Fruit fly (Drosophila melanogaster) whole organism, embryonic: ENCODE data around the gene t-Grip84.

ENCODE experiments used
- Abd-B ChIP-seq: fragments of 200-800 bp; sonication (Bioruptor generic); optimal IDR thresholded peaks from 2 replicates; lab custom pipeline; 2018; ENCODE audit warnings: missing biosample characterization, mild to moderate bottlenecking, missing genetic modification characterization, moderate library complexity
- Ada2b ChIP-seq: fragments of 200-800 bp; sonication (Bioruptor generic); IDR thresholded peaks from 2 replicates; pipeline ENCODE4 v1.3.6; 2022; ENCODE audit warnings: missing biosample characterization, missing genetic modification characterization
- Blimp-1 ChIP-seq: fragments of 200-800 bp; sonication (Bioruptor generic); optimal IDR thresholded peaks from 3 replicates; lab custom pipeline; 2018; ENCODE audit warnings: missing biosample characterization, missing genetic modification characterization, mild to moderate bottlenecking, moderate library complexity, missing genetic modification reagents
- CG11247 ChIP-seq: fragments of 200-800 bp; sonication (Bioruptor generic); IDR thresholded peaks from 2 replicates; pipeline ENCODE4 v1.3.6; 2022; ENCODE audit warnings: missing biosample characterization, missing genetic modification characterization
- CG11456 ChIP-seq: fragments of 200-800 bp; sonication (Bioruptor generic); IDR thresholded peaks from 3 replicates; pipeline ENCODE4 v1.3.6; 2022; ENCODE audit warnings: missing biosample characterization, missing genetic modification characterization
- CG11696 ChIP-seq: fragments of 200-800 bp; sonication (Bioruptor generic); IDR thresholded peaks from 2 replicates; pipeline ENCODE4 v1.3.6; 2022; ENCODE audit warnings: missing biosample characterization, missing genetic modification characterization
- CG16815 ChIP-seq: fragments of 200-800 bp; sonication (Bioruptor generic); optimal IDR thresholded peaks from 3 replicates; lab custom pipeline; 2017; ENCODE audit warnings: missing biosample characterization, mild to moderate bottlenecking, missing genetic modification characterization
- CG17385 ChIP-seq: fragments of 200-800 bp; sonication (Bioruptor generic); optimal IDR thresholded peaks from 3 replicates; lab custom pipeline; 2018; ENCODE audit warnings: missing biosample characterization, mild to moderate bottlenecking, missing genetic modification characterization
- CG17568 ChIP-seq: fragments of 200-800 bp; sonication (Bioruptor generic); optimal IDR thresholded peaks from 2 replicates; lab custom pipeline; 2018; ENCODE audit warnings: missing biosample characterization, mild to moderate bottlenecking, missing genetic modification characterization, moderate library complexity
- CG30403 ChIP-seq: fragments of 200-800 bp; sonication (Bioruptor generic); optimal IDR thresholded peaks from 3 replicates; lab custom pipeline; 2016; ENCODE audit warnings: missing biosample characterization, missing genetic modification characterization
- CG4328 ChIP-seq: fragments of 200-800 bp; sonication (Bioruptor generic); optimal IDR thresholded peaks from 3 replicates; lab custom pipeline; 2017; ENCODE audit warnings: missing biosample characterization, missing genetic modification reagents, missing genetic modification characterization
- CG5180 ChIP-seq: fragments of 200-800 bp; sonication (Bioruptor generic); optimal IDR thresholded peaks from 3 replicates; lab custom pipeline; 2017; ENCODE audit warnings: missing biosample characterization, missing genetic modification characterization, mild to moderate bottlenecking, moderate library complexity, missing genetic modification reagents
- CG6689 ChIP-seq: fragments of 200-800 bp; sonication (Bioruptor generic); IDR thresholded peaks from 2 replicates; pipeline ENCODE4 v1.3.6; 2022; ENCODE audit warnings: missing biosample characterization, missing genetic modification characterization
- CG7963 ChIP-seq: fragments of 200-800 bp; sonication (Bioruptor generic); IDR thresholded peaks from 3 replicates; pipeline ENCODE4 v1.3.6; 2022; ENCODE audit warnings: missing biosample characterization, missing genetic modification characterization; ENCODE audit not compliant: partially characterized antibody
- CG9876 ChIP-seq: fragments of 200-800 bp; sonication (Bioruptor generic); optimal IDR thresholded peaks from 2 replicates; lab custom pipeline; 2016; ENCODE audit warnings: missing biosample characterization, missing genetic modification characterization
- CHES-1-like ChIP-seq: fragments of 200-800 bp; sonication (Bioruptor generic); optimal IDR thresholded peaks from 2 replicates; lab custom pipeline; 2016; ENCODE audit warnings: missing biosample characterization, missing genetic modification characterization
- CrebB ChIP-seq: fragments of 200-800 bp; sonication (Bioruptor generic); optimal IDR thresholded peaks from 3 replicates; lab custom pipeline; 2018; ENCODE audit warnings: missing biosample characterization, mild to moderate bottlenecking, missing genetic modification characterization
- D ChIP-seq, 2 experiments: fragments of 200-800 bp in 1 of 2; fragments of >200 bp in 1 of 2; sonication (Bioruptor generic) in 1 of 2; optimal IDR thresholded peaks; 2 replicates in 1 of 2; 3 replicates in 1 of 2; lab custom pipeline; 2017; ENCODE audit warnings: mild to moderate bottlenecking in 1 of 2, missing biosample characterization in 1 of 2, missing genetic modification characterization in 1 of 2, missing genetic modification reagents in 1 of 2
- Dbx ChIP-seq: fragments of 200-800 bp; sonication (Bioruptor generic); IDR thresholded peaks from 3 replicates; pipeline ENCODE4 v1.3.6; 2022; ENCODE audit warnings: missing biosample characterization, missing genetic modification characterization
- Fer1 ChIP-seq: fragments of 200-800 bp; sonication (Bioruptor generic); optimal IDR thresholded peaks from 2 replicates; lab custom pipeline; 2017; ENCODE audit warnings: missing biosample characterization, mild to moderate bottlenecking, missing genetic modification characterization
- HmgD ChIP-seq: fragments of 200-800 bp; sonication (Bioruptor generic); optimal IDR thresholded peaks from 3 replicates; lab custom pipeline; 2016; ENCODE audit warnings: missing biosample characterization, missing genetic modification characterization
- Hsf ChIP-seq: fragments of 200-800 bp; sonication (Bioruptor generic); optimal IDR thresholded peaks from 3 replicates; lab custom pipeline; 2016; ENCODE audit warnings: missing biosample characterization, missing genetic modification characterization
- MTF-1 ChIP-seq: fragments of 200-800 bp; sonication (Bioruptor generic); optimal IDR thresholded peaks from 2 replicates; lab custom pipeline; 2018; ENCODE audit warnings: missing biosample characterization, mild to moderate bottlenecking, missing genetic modification characterization, borderline replicate concordance
- Nf-YB ChIP-seq: fragments of 200-800 bp; sonication (Bioruptor generic); optimal IDR thresholded peaks from 3 replicates; lab custom pipeline; 2019; ENCODE audit warnings: missing biosample characterization, mild to moderate bottlenecking, missing genetic modification characterization, moderate library complexity
- Nf-YC ChIP-seq: fragments of 200-800 bp; optimal IDR thresholded peaks from 3 replicates; lab custom pipeline; 2019; ENCODE audit warnings: missing biosample characterization, mild to moderate bottlenecking, missing genetic modification characterization, moderate library complexity
- amos ChIP-seq: fragments of 200-800 bp; sonication (Bioruptor generic); IDR thresholded peaks from 2 replicates; pipeline ENCODE4 v1.3.6; 2022; ENCODE audit warnings: missing biosample characterization, missing genetic modification characterization; ENCODE audit not compliant: partially characterized antibody
- ase ChIP-seq: fragments of 200-800 bp; sonication (Bioruptor generic); IDR thresholded peaks from 3 replicates; pipeline ENCODE4 v1.3.6; 2022; ENCODE audit warnings: missing biosample characterization, missing genetic modification characterization
- bab2 ChIP-seq: fragments of 200-800 bp; sonication (Bioruptor generic); optimal IDR thresholded peaks from 2 replicates; lab custom pipeline; 2016; ENCODE audit warnings: missing biosample characterization, missing genetic modification characterization
- cg ChIP-seq: fragments of 200-800 bp; sonication (Bioruptor generic); optimal IDR thresholded peaks from 3 replicates; lab custom pipeline; 2019; ENCODE audit warnings: missing biosample characterization, mild to moderate bottlenecking, missing genetic modification characterization, moderate library complexity
- cwo ChIP-seq: fragments of 200-800 bp; sonication (Bioruptor generic); optimal IDR thresholded peaks from 3 replicates; lab custom pipeline; 2017; ENCODE audit warnings: missing biosample characterization, missing genetic modification characterization, mild to moderate bottlenecking, moderate library complexity, missing genetic modification reagents
- dmrt99B ChIP-seq: fragments of 200-800 bp; sonication (Bioruptor generic); optimal IDR thresholded peaks from 2 replicates; lab custom pipeline; 2018; ENCODE audit warnings: missing biosample characterization, mild to moderate bottlenecking, missing genetic modification characterization, moderate library complexity
- emc ChIP-seq: fragments of 200-800 bp; sonication (Bioruptor generic); optimal IDR thresholded peaks from 2 replicates; lab custom pipeline; 2016; ENCODE audit warnings: missing biosample characterization, missing genetic modification characterization
- gem ChIP-seq: fragments of 200-800 bp; sonication (Bioruptor generic); optimal IDR thresholded peaks from 2 replicates; lab custom pipeline; 2019; ENCODE audit warnings: missing biosample characterization, mild to moderate bottlenecking, missing genetic modification characterization, moderate library complexity
- gsb-n ChIP-seq: fragments of 200-800 bp; sonication (Bioruptor generic); optimal IDR thresholded peaks from 3 replicates; lab custom pipeline; 2018; ENCODE audit warnings: missing biosample characterization, mild to moderate bottlenecking, missing genetic modification characterization
- lilli ChIP-seq: fragments of 200-800 bp; sonication (Bioruptor generic); optimal IDR thresholded peaks from 3 replicates; lab custom pipeline; 2016; ENCODE audit warnings: missing biosample characterization, missing genetic modification characterization
- lov ChIP-seq, 2 experiments: fragments of 200-800 bp in 1 of 2; fragments of >200 bp in 1 of 2; sonication (Bioruptor generic) in 1 of 2; IDR thresholded peaks in 1 of 2; optimal IDR thresholded peaks in 1 of 2; 2 replicates in 1 of 2; 3 replicates in 1 of 2; pipeline versions ENCODE4 v1.3.6 to Lab custom; 2017 to 2022; ENCODE audit warnings: missing biosample characterization in 1 of 2, missing genetic modification characterization in 1 of 2
- pzg ChIP-seq: fragments of 200-800 bp; sonication (Bioruptor generic); optimal IDR thresholded peaks from 3 replicates; lab custom pipeline; 2018; ENCODE audit warnings: missing biosample characterization, mild to moderate bottlenecking, missing genetic modification characterization, moderate library complexity
- usp ChIP-seq: fragments of >200 bp; optimal IDR thresholded peaks from 2 replicates; lab custom pipeline; 2017; ENCODE audit warnings: missing biosample characterization, missing genetic modification characterization

Gene t-Grip84

dm6 chr3L:7592113-7592752 is 1.4 kb upstream of the t-Grip84 start (continued):
- TF ChIP-seq Nf-YB (GFP tag; lab: Kevin White, UChicago) = peak; percentile 4
- TF ChIP-seq usp (GFP tag; lab: Kevin White, UChicago) = no peak
- 0 out of 2 replicates have a peak, but pooled peaks have one; percentile 5 for TF ChIP-seq Ada2b (GFP tag; lab: Robert Waterston, UW)
- TF ChIP-seq CG6689 (GFP tag; lab: Robert Waterston, UW) = peak; percentile 36
- TF ChIP-seq CHES-1-like (GFP tag; lab: Kevin White, UChicago) = no peak
- peak; percentile 66 for TF ChIP-seq gsb-n (tag; lab: Kevin White, UChicago)
- peak; percentile 67 for TF ChIP-seq Blimp-1
- TF ChIP-seq CrebB (tag; lab: Kevin White, UChicago) = no peak
- peak; percentile 41 for TF ChIP-seq CG30403 (GFP tag; lab: Kevin White, UChicago)

dm6 chr3L:7583154-7583553 is 7.6 kb downstream of the t-Grip84 start, which contains the start of gene mmm:
mmm (plus strand) TSS chr3L:7583454.
- TF ChIP-seq CG16815 (GFP tag; lab: Kevin White, UChicago) = no peak
- TF ChIP-seq Fer1 (GFP tag; lab: Kevin White, UChicago) = no peak
- TF ChIP-seq lov (optimal IDR thresholded peaks at IDR 0.05; lab: Kevin White, UChicago) = no peak
- no peak for TF ChIP-seq lov (GFP tag; IDR thresholded peaks at IDR 0.05; lab: Robert Waterston, UW)
- no peak for TF ChIP-seq HmgD (GFP tag; lab: Kevin White, UChicago)
- no peak for TF ChIP-seq amos (GFP tag; lab: Robert Waterston, UW)
- TF ChIP-seq emc = no peak
- TF ChIP-seq usp (GFP tag; lab: Kevin White, UChicago) = no peak
- no peak for TF ChIP-seq Nf-YC
- no peak for TF ChIP-seq gem
- TF ChIP-seq CG7963 (GFP tag; lab: Robert Waterston, UW) = no peak
- no peak for TF ChIP-seq Abd-B (GFP tag; lab: Kevin White, UChicago)
- TF ChIP-seq Dbx (GFP tag; lab: Robert Waterston, UW) = no peak
- TF ChIP-seq dmrt99B (tag; lab: Kevin White, UChicago) = no peak
- TF ChIP-seq CG11696 = no peak
- TF ChIP-seq ase (GFP tag; lab: Robert Waterston, UW) = no peak
- TF ChIP-seq MTF-1 (GFP tag; lab: Kevin White, UChicago) = no peak

DNA sequence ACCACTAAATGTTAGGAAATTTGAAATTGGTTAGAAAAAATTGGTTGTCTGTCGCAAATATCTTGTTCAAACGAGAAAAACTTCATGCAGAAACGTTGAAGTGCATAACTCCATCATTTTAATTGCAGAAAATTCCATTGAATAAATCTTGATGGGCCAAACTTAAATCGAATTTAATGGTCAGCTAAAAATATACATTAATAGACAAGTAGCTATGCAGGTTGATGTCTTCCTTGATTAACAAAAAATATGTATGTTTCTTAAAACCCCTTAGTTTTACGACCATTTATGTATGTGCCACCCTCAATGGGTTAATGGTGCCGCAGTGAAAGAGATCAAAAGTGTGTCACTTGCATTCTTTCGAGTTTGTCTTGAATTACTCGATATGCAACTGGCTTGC is 17.9 kb downstream of the t-Grip84 start:
- no peak for TF ChIP-seq CG5180 (GFP tag; lab: Kevin White, UChicago)
- no peak for TF ChIP-seq CG17568 (GFP tag; lab: Kevin White, UChicago)
- no peak for TF ChIP-seq cg
- TF ChIP-seq CG11247 (GFP tag; lab: Robert Waterston, UW) = no peak
- no peak for TF ChIP-seq cwo (GFP tag; lab: Kevin White, UChicago)
- TF ChIP-seq CG9876 = no peak
- TF ChIP-seq CG17385 (GFP tag; lab: Kevin White, UChicago) = no peak
- TF ChIP-seq bab2 (GFP tag; lab: Kevin White, UChicago) = no peak

- TF ChIP-seq CG11456 = no peak
- no peak for TF ChIP-seq pzg (GFP tag; lab: Kevin White, UChicago)
- TF ChIP-seq CG4328 (GFP tag; lab: Kevin White, UChicago) = peak; percentile 2
- TF ChIP-seq lilli (GFP tag; lab: Kevin White, UChicago) = no peak
- TF ChIP-seq D (optimal IDR thresholded peaks at IDR 0.05; lab: Kevin White, UChicago) = no peak
- no peak for TF ChIP-seq D (GFP tag; optimal IDR thresholded peaks at IDR 0.05; lab: Kevin White, UChicago)
- TF ChIP-seq Hsf (GFP tag; lab: Kevin White, UChicago) = no peak
Observed at dm6 chr3L:7562310-7562709, 28.5 kb downstream of the t-Grip84 start, which contains the start of gene frac. frac (plus strand) TSS chr3L:7562610.
